Fruit fly (Drosophila melanogaster) whole organism, embryonic: Measurements from ENCODE around the gene Nubp1.

Source experiments
- Abd-B ChIP-seq: fragments of 200-800 bp; sonication (Bioruptor generic); optimal IDR thresholded peaks from 2 replicates; lab custom pipeline; 2018; ENCODE audit warnings: missing biosample characterization, mild to moderate bottlenecking, missing genetic modification characterization, moderate library complexity
- Aef1 ChIP-seq: fragments of 200-800 bp; sonication (Bioruptor generic); IDR thresholded peaks from 3 replicates; pipeline ENCODE4 v1.3.6; 2022; ENCODE audit warnings: missing biosample characterization, missing genetic modification characterization
- B-H2 ChIP-seq: fragments of 200-800 bp; sonication (Bioruptor generic); optimal IDR thresholded peaks from 2 replicates; lab custom pipeline; 2018; ENCODE audit warnings: missing biosample characterization, mild to moderate bottlenecking, missing genetic modification characterization
- CG1024 ChIP-seq: fragments of 200-800 bp; sonication (Bioruptor generic); IDR thresholded peaks from 2 replicates; pipeline ENCODE4 v1.3.6; 2022; ENCODE audit warnings: missing biosample characterization, missing genetic modification characterization
- CG10543 ChIP-seq: fragments of 200-800 bp; sonication (Bioruptor generic); optimal IDR thresholded peaks from 3 replicates; lab custom pipeline; 2017; ENCODE audit warnings: missing biosample characterization, mild to moderate bottlenecking, missing genetic modification characterization, moderate library complexity
- CG10959 ChIP-seq: fragments of 200-800 bp; sonication (Bioruptor generic); IDR thresholded peaks from 2 replicates; pipeline ENCODE4 v1.3.6; 2022; ENCODE audit warnings: missing biosample characterization, missing genetic modification characterization
- CG11560 ChIP-seq: fragments of 200-800 bp; sonication (Bioruptor generic); IDR thresholded peaks from 3 replicates; pipeline ENCODE4 v1.3.6; 2022; ENCODE audit warnings: missing biosample characterization, missing genetic modification characterization
- CG12219 ChIP-seq: fragments of 200-800 bp; sonication (Bioruptor generic); optimal IDR thresholded peaks from 3 replicates; lab custom pipeline; 2018; ENCODE audit warnings: missing biosample characterization, mild to moderate bottlenecking, missing genetic modification characterization
- CG12769 ChIP-seq: fragments of 200-800 bp; sonication (Bioruptor generic); optimal IDR thresholded peaks from 2 replicates; lab custom pipeline; 2019; ENCODE audit warnings: missing biosample characterization, mild to moderate bottlenecking, missing genetic modification characterization, moderate library complexity
- CG1529 ChIP-seq: fragments of 200-800 bp; sonication (Bioruptor generic); optimal IDR thresholded peaks from 3 replicates; lab custom pipeline; 2018; ENCODE audit warnings: missing biosample characterization, missing genetic modification characterization
- CG2120 ChIP-seq: fragments of 200-800 bp; sonication (Bioruptor generic); optimal IDR thresholded peaks from 3 replicates; lab custom pipeline; 2016; ENCODE audit warnings: missing biosample characterization, missing genetic modification characterization
- CG30020 ChIP-seq: fragments of 200-800 bp; optimal IDR thresholded peaks from 2 replicates; lab custom pipeline; 2019; ENCODE audit warnings: missing biosample characterization, mild to moderate bottlenecking, missing genetic modification characterization, moderate library complexity
- CG30431 ChIP-seq: fragments of 200-800 bp; sonication (Bioruptor generic); optimal IDR thresholded peaks from 2 replicates; lab custom pipeline; 2017; ENCODE audit warnings: missing biosample characterization, missing genetic modification characterization
- CG32767 ChIP-seq: fragments of 200-800 bp; sonication (Bioruptor generic); IDR thresholded peaks from 2 replicates; pipeline ENCODE4 v1.3.6; 2022; ENCODE audit warnings: missing biosample characterization, missing genetic modification characterization
- CG4328 ChIP-seq: fragments of 200-800 bp; sonication (Bioruptor generic); optimal IDR thresholded peaks from 3 replicates; lab custom pipeline; 2017; ENCODE audit warnings: missing biosample characterization, missing genetic modification reagents, missing genetic modification characterization
- CG6654 ChIP-seq: fragments of 200-800 bp; sonication (Bioruptor generic); optimal IDR thresholded peaks from 2 replicates; lab custom pipeline; 2017; ENCODE audit warnings: missing biosample characterization, mild to moderate bottlenecking, missing genetic modification characterization
- CG7357 ChIP-seq: fragments of 200-800 bp; sonication (Bioruptor generic); IDR thresholded peaks from 3 replicates; pipeline ENCODE4 v1.3.6; 2022; ENCODE audit warnings: missing biosample characterization, missing genetic modification characterization
- CG7839 ChIP-seq: fragments of 200-800 bp; sonication (Bioruptor generic); optimal IDR thresholded peaks from 3 replicates; lab custom pipeline; 2018; ENCODE audit warnings: missing biosample characterization, mild to moderate bottlenecking, missing genetic modification characterization, moderate library complexity
- CG8924 ChIP-seq: fragments of 200-800 bp; optimal IDR thresholded peaks from 3 replicates; lab custom pipeline; 2019; ENCODE audit warnings: missing biosample characterization, mild to moderate bottlenecking, missing genetic modification characterization, moderate library complexity
- CoRest ChIP-seq: fragments of 200-800 bp; sonication (Bioruptor generic); optimal IDR thresholded peaks from 3 replicates; lab custom pipeline; 2018; ENCODE audit warnings: missing biosample characterization, mild to moderate bottlenecking, missing genetic modification characterization, moderate library complexity
- CrebB ChIP-seq: fragments of 200-800 bp; sonication (Bioruptor generic); optimal IDR thresholded peaks from 3 replicates; lab custom pipeline; 2018; ENCODE audit warnings: missing biosample characterization, mild to moderate bottlenecking, missing genetic modification characterization
- Dek ChIP-seq: fragments of 200-800 bp; sonication (Bioruptor generic); optimal IDR thresholded peaks from 3 replicates; lab custom pipeline; 2019; ENCODE audit warnings: missing biosample characterization, mild to moderate bottlenecking, missing genetic modification characterization, moderate library complexity
- Eip74EF ChIP-seq, 2 experiments: fragments of 200-800 bp in 1 of 2; fragments of >200 bp in 1 of 2; sonication (Bioruptor generic) in 1 of 2; optimal IDR thresholded peaks; 2 replicates each; lab custom pipeline; 2017 to 2019; ENCODE audit warnings: missing biosample characterization in 2 of 2, missing genetic modification characterization in 2 of 2, mild to moderate bottlenecking in 1 of 2, moderate library complexity in 1 of 2
- HLH3B ChIP-seq: fragments of 200-800 bp; sonication (Bioruptor generic); IDR thresholded peaks from 2 replicates; pipeline ENCODE4 v1.3.6; 2022; ENCODE audit warnings: missing biosample characterization, missing genetic modification characterization
- Mrtf ChIP-seq: fragments of 200-800 bp; sonication (Bioruptor generic); IDR thresholded peaks from 3 replicates; pipeline ENCODE4 v1.3.6; 2022; ENCODE audit warnings: missing biosample characterization, missing genetic modification characterization
- Oaz ChIP-seq: fragments of 200-800 bp; sonication (Bioruptor generic); IDR thresholded peaks from 2 replicates; pipeline ENCODE4 v1.3.6; 2022; ENCODE audit warnings: missing biosample characterization, missing genetic modification characterization
- Opbp ChIP-seq: fragments of 200-800 bp; sonication (Bioruptor generic); IDR thresholded peaks from 3 replicates; pipeline ENCODE4 v1.3.6; 2022; ENCODE audit warnings: missing biosample characterization, missing genetic modification characterization; ENCODE audit not compliant: partially characterized antibody
- Optix ChIP-seq: fragments of 200-800 bp; sonication (Bioruptor generic); IDR thresholded peaks from 3 replicates; pipeline ENCODE4 v1.3.6; 2022; ENCODE audit warnings: missing biosample characterization, missing genetic modification characterization
- Pdp1 ChIP-seq, 2 experiments: fragments of 200-800 bp; sonication (Bioruptor generic); optimal IDR thresholded peaks; 3 replicates each; lab custom pipeline; 2016; ENCODE audit warnings: missing biosample characterization in 2 of 2, missing genetic modification characterization in 2 of 2, mild to moderate bottlenecking in 1 of 2, moderate library complexity in 1 of 2
- Ptx1 ChIP-seq: fragments of 200-800 bp; sonication (Bioruptor generic); IDR thresholded peaks from 2 replicates; pipeline ENCODE4 v1.3.6; 2022; ENCODE audit warnings: missing biosample characterization, missing genetic modification characterization
- Sox100B ChIP-seq: fragments of 200-800 bp; sonication (Bioruptor generic); optimal IDR thresholded peaks from 3 replicates; lab custom pipeline; 2018; ENCODE audit warnings: missing biosample characterization, mild to moderate bottlenecking, missing genetic modification characterization
- aop ChIP-seq: fragments of 200-800 bp; sonication (Bioruptor generic); IDR thresholded peaks from 2 replicates; pipeline ENCODE4 v1.3.6; 2022; ENCODE audit warnings: missing biosample characterization, missing genetic modification characterization
- az2 ChIP-seq: fragments of 200-800 bp; sonication (Bioruptor generic); optimal IDR thresholded peaks from 3 replicates; lab custom pipeline; 2016; ENCODE audit warnings: missing biosample characterization, missing genetic modification characterization
- br ChIP-seq: fragments of >200 bp; optimal IDR thresholded peaks from 2 replicates; lab custom pipeline; 2017
- chm ChIP-seq: fragments of 200-800 bp; sonication (Bioruptor generic); IDR thresholded peaks from 2 replicates; pipeline ENCODE4 v1.3.6; 2022; ENCODE audit warnings: missing biosample characterization, missing genetic modification characterization
- dpn ChIP-seq, 2 experiments: fragments of 200-800 bp; sonication (Bioruptor generic); optimal IDR thresholded peaks; 3 replicates each; lab custom pipeline; 2016; ENCODE audit warnings: missing biosample characterization in 2 of 2, missing genetic modification characterization in 2 of 2
- dysf ChIP-seq: fragments of 200-800 bp; sonication (Bioruptor generic); IDR thresholded peaks from 3 replicates; pipeline ENCODE4 v1.3.6; 2022; ENCODE audit warnings: missing biosample characterization, missing genetic modification characterization
- ems ChIP-seq: fragments of 200-800 bp; sonication (Bioruptor generic); optimal IDR thresholded peaks from 3 replicates; lab custom pipeline; 2016; ENCODE audit warnings: missing biosample characterization, missing genetic modification characterization
- gem ChIP-seq: fragments of 200-800 bp; sonication (Bioruptor generic); optimal IDR thresholded peaks from 2 replicates; lab custom pipeline; 2019; ENCODE audit warnings: missing biosample characterization, mild to moderate bottlenecking, missing genetic modification characterization, moderate library complexity
- grau ChIP-seq: fragments of 200-800 bp; optimal IDR thresholded peaks from 3 replicates; lab custom pipeline; 2019; ENCODE audit warnings: missing biosample characterization, mild to moderate bottlenecking, missing genetic modification characterization, moderate library complexity
- kay ChIP-seq: fragments of 200-800 bp; sonication (Bioruptor generic); optimal IDR thresholded peaks from 2 replicates; lab custom pipeline; 2016; ENCODE audit warnings: missing biosample characterization, missing genetic modification characterization
- ranshi ChIP-seq: fragments of 200-800 bp; sonication (Bioruptor generic); IDR thresholded peaks from 2 replicates; pipeline ENCODE4 v1.3.6; 2022; ENCODE audit warnings: missing biosample characterization, missing genetic modification characterization
- row ChIP-seq: fragments of 200-800 bp; sonication (Bioruptor generic); IDR thresholded peaks from 3 replicates; pipeline ENCODE4 v1.3.6; 2022; ENCODE audit warnings: missing biosample characterization, missing genetic modification characterization
- run ChIP-seq: fragments of 200-800 bp; sonication (Bioruptor generic); optimal IDR thresholded peaks from 3 replicates; lab custom pipeline; 2018; ENCODE audit warnings: missing biosample characterization, mild to moderate bottlenecking, missing genetic modification characterization
- sens ChIP-seq: fragments of 200-800 bp; sonication (Bioruptor generic); peaks from one replicate; lab custom pipeline; 2016; ENCODE audit warnings: missing biosample characterization, missing genetic modification characterization
- sr ChIP-seq: fragments of 200-800 bp; sonication (Bioruptor generic); IDR thresholded peaks from 3 replicates; pipeline ENCODE4 v1.3.6; 2022; ENCODE audit warnings: missing biosample characterization, missing genetic modification characterization
- stwl ChIP-seq: fragments of 200-800 bp; sonication (Bioruptor generic); optimal IDR thresholded peaks from 3 replicates; lab custom pipeline; 2018; ENCODE audit warnings: missing biosample characterization, mild to moderate bottlenecking, missing genetic modification characterization, moderate library complexity
- tgo ChIP-seq: fragments of 200-800 bp; sonication (Bioruptor generic); IDR thresholded peaks from 3 replicates; pipeline ENCODE4 v1.3.6; 2022; ENCODE audit warnings: missing biosample characterization, missing genetic modification characterization
- tin ChIP-seq: fragments of 200-800 bp; sonication (Bioruptor generic); optimal IDR thresholded peaks from 3 replicates; lab custom pipeline; 2016; ENCODE audit warnings: missing biosample characterization, missing genetic modification characterization
- z ChIP-seq: fragments of 200-800 bp; sonication (Bioruptor generic); IDR thresholded peaks from 3 replicates; pipeline ENCODE4 v1.3.6; 2022; ENCODE audit warnings: missing biosample characterization, missing genetic modification characterization
- zen2 ChIP-seq: fragments of 200-800 bp; sonication (Bioruptor generic); IDR thresholded peaks from 3 replicates; pipeline ENCODE4 v1.3.6; 2022; ENCODE audit warnings: missing biosample characterization, missing genetic modification characterization; ENCODE audit not compliant: partially characterized antibody
- zfh1 ChIP-seq: fragments of 200-800 bp; sonication (Bioruptor generic); IDR thresholded peaks from 3 replicates; pipeline ENCODE4 v1.3.6; 2022; ENCODE audit warnings: missing biosample characterization, missing genetic modification characterization

Gene Nubp1

DNA sequence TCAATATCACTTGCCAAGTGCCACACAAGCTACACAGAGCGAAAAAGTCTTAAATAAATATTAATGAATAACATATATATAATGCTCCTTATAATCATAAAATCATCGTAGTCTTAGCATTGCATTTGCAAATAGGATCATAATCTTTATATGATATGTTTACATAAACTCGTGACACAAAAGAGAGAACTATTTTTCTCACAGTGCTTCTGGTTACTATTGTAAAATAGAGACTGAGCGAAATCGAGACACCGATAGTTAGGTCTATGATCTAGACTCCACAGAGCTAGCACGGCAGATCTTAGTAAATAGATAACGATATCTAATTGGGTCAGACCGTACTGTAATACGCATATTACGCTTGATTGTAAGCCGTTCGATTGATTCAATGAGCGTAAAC lies 22.7 kb upstream of the Nubp1 start (continued):
- TF ChIP-seq CG1024 (GFP tag; lab: Robert Waterston, UW) = peak; percentile 66
- peak; percentile 16 for TF ChIP-seq CG30020
- TF ChIP-seq CG7357 (GFP tag; lab: Robert Waterston, UW) = no peak
- TF ChIP-seq dpn (GFP tag; optimal IDR thresholded peaks at IDR 0.05; lab: Kevin White, UChicago) = peak in 1 of 2 experiments; percentile 69
- peak; percentile 6 for TF ChIP-seq CG10543 (GFP tag; lab: Kevin White, UChicago)
- no peak for TF ChIP-seq CG4328 (GFP tag; lab: Kevin White, UChicago)
- 0 out of 2 replicates have a peak, but pooled peaks have one; percentile 20 for TF ChIP-seq aop (GFP tag; lab: Robert Waterston, UW)
- TF ChIP-seq CrebB = peak; percentile 0
- TF ChIP-seq zfh1 (GFP tag; lab: Robert Waterston, UW) = peak; percentile 80
- TF ChIP-seq grau (tag; lab: Kevin White, UChicago) = peak; percentile 79
- TF ChIP-seq HLH3B (GFP tag; lab: Robert Waterston, UW) = peak; percentile 85
- peak; percentile 73 for TF ChIP-seq CoRest
- peak; percentile 65 for TF ChIP-seq Dek (tag; lab: Kevin White, UChicago)
- no peak for TF ChIP-seq B-H2
- TF ChIP-seq CG11560 (tag; lab: Robert Waterston, UW) = peak; percentile 46; the same call in 1 of the 3 replicates
- TF ChIP-seq CG1529 (GFP tag; lab: Kevin White, UChicago) = peak; percentile 49
- peak; percentile 91 for TF ChIP-seq row (GFP tag; lab: Robert Waterston, UW)
- no peak for TF ChIP-seq br
- TF ChIP-seq gem (tag; lab: Kevin White, UChicago) = peak; percentile 89
- TF ChIP-seq ems (GFP tag; lab: Kevin White, UChicago) = peak; percentile 34
- peak; percentile 89 for TF ChIP-seq Ptx1 (GFP tag; lab: Robert Waterston, UW)
- peak; percentile 69; the same call in 2 of the 3 replicates for TF ChIP-seq Mrtf
- TF ChIP-seq CG8924 (tag; lab: Kevin White, UChicago) = peak; percentile 82
- TF ChIP-seq Optix = peak; percentile 22; the same call in 1 of the 3 replicates
- peak; percentile 39 for TF ChIP-seq CG2120 (GFP tag; lab: Kevin White, UChicago)
- peak; percentile 9; the same call in 1 of the 2 replicates for TF ChIP-seq CG10959 (GFP tag; lab: Robert Waterston, UW)
- peak; percentile 55 for TF ChIP-seq kay (GFP tag; lab: Kevin White, UChicago)
- peak; percentile 78 for TF ChIP-seq tgo (GFP tag; lab: Robert Waterston, UW)
- TF ChIP-seq sens (GFP tag; lab: Kevin White, UChicago) = peak; percentile 85
- no peak for TF ChIP-seq CG6654 (GFP tag; lab: Kevin White, UChicago)
- peak; percentile 66 for TF ChIP-seq az2 (GFP tag; lab: Kevin White, UChicago)
- peak; percentile 67 for TF ChIP-seq CG12219
- peak; percentile 86 for TF ChIP-seq dysf (GFP tag; lab: Robert Waterston, UW)
- TF ChIP-seq stwl (tag; lab: Kevin White, UChicago) = no peak
- peak; percentile 79 for TF ChIP-seq Aef1 (GFP tag; lab: Robert Waterston, UW)
- TF ChIP-seq Sox100B (GFP tag; lab: Kevin White, UChicago) = peak; percentile 3
- no peak for TF ChIP-seq sr (GFP tag; lab: Robert Waterston, UW)
- peak; percentile 81 for TF ChIP-seq CG32767 (GFP tag; lab: Robert Waterston, UW)
- TF ChIP-seq CG30431 (GFP tag; lab: Kevin White, UChicago) = peak; percentile 38
- TF ChIP-seq zen2 (GFP tag; lab: Robert Waterston, UW) = no peak
- peak; percentile 87 for TF ChIP-seq ranshi (GFP tag; lab: Robert Waterston, UW)
- TF ChIP-seq z = no peak
- peak; percentile 85 for TF ChIP-seq CG7839 (tag; lab: Kevin White, UChicago)
- TF ChIP-seq Opbp (GFP tag; lab: Robert Waterston, UW) = no peak
- peak; percentile 73 for TF ChIP-seq chm (GFP tag; lab: Robert Waterston, UW)
- peak; percentile 3 for TF ChIP-seq run (tag; lab: Kevin White, UChicago)
- TF ChIP-seq Eip74EF (GFP tag; optimal IDR thresholded peaks at IDR 0.05; lab: Kevin White, UChicago) = peak in 1 of 2 experiments; percentile 58
- TF ChIP-seq Oaz (GFP tag; lab: Robert Waterston, UW) = peak; percentile 66
- peak; percentile 65 for TF ChIP-seq Abd-B (GFP tag; lab: Kevin White, UChicago)
- TF ChIP-seq Pdp1 (GFP tag; optimal IDR thresholded peaks at IDR 0.05; lab: Kevin White, UChicago) = peak in 1 of 2 experiments; percentile 7
- peak; percentile 18 for TF ChIP-seq CG12769 (tag; lab: Kevin White, UChicago)
- TF ChIP-seq tin (GFP tag; lab: Kevin White, UChicago) = peak; percentile 63
